Worm (Caenorhabditis elegans) whole organism, L1 larva: ENCODE results near the gene rod-1.

Source experiments
- C16A3.4 ChIP-seq: fragments of 150-350 bp; optimal IDR thresholded peaks from 2 replicates; lab custom pipeline; 2014; ENCODE audit warnings: missing biosample characterization, missing genetic modification characterization
- C34B4.2 ChIP-seq: sonication (generic microtip); optimal IDR thresholded peaks from 2 replicates; lab custom pipeline; 2017; ENCODE audit warnings: mild to moderate bottlenecking, missing genetic modification characterization, missing compliant biosample characterization
- Y116A8C.19 ChIP-seq: sonication (generic microtip); optimal IDR thresholded peaks from 2 replicates; lab custom pipeline; 2016; ENCODE audit warnings: missing compliant biosample characterization, missing genetic modification characterization, borderline replicate concordance
- aha-1 ChIP-seq: fragments of 150-350 bp; optimal IDR thresholded peaks from 2 replicates; lab custom pipeline; 2014; ENCODE audit warnings: missing biosample characterization, missing genetic modification characterization
- alr-1 ChIP-seq: fragments of 200-800 bp; sonication (Bioruptor generic); optimal IDR thresholded peaks from 2 replicates; lab custom pipeline; 2018; ENCODE audit warnings: borderline replicate concordance, mild to moderate bottlenecking, missing genetic modification characterization, missing compliant biosample characterization
- ama-1 ChIP-seq: fragments of 150-350 bp; optimal IDR thresholded peaks from 2 replicates; lab custom pipeline; 2014
- ceh-63 ChIP-seq: fragments of 200-800 bp; sonication (Bioruptor generic); optimal IDR thresholded peaks from 2 replicates; lab custom pipeline; 2018; ENCODE audit warnings: mild to moderate bottlenecking, missing genetic modification characterization, missing compliant biosample characterization
- ceh-88 ChIP-seq: fragments of 200-800 bp; sonication (Bioruptor generic); IDR thresholded peaks from 2 replicates; pipeline ENCODE4 v1.3.6; 2022; ENCODE audit warnings: missing genetic modification characterization, missing compliant biosample characterization
- ceh-90 ChIP-seq: sonication (generic microtip); optimal IDR thresholded peaks from 2 replicates; lab custom pipeline; 2016; ENCODE audit warnings: missing genetic modification characterization, missing compliant biosample characterization
- ces-1 ChIP-seq: fragments of 150-350 bp; optimal IDR thresholded peaks from 2 replicates; lab custom pipeline; 2014; ENCODE audit warnings: missing biosample characterization, missing genetic modification reagents, missing genetic modification characterization
- dpl-1 ChIP-seq, 3 experiments: fragments of 150-350 bp in 2 of 3; sonication (generic microtip) in 1 of 3; optimal IDR thresholded peaks; 2 replicates each; lab custom pipeline; 2014 to 2017; ENCODE audit warnings: missing biosample characterization in 3 of 3, missing genetic modification characterization in 3 of 3, missing genetic modification reagents in 3 of 3
- efl-3 ChIP-seq: fragments of 200-800 bp; sonication (Bioruptor generic); optimal IDR thresholded peaks from 2 replicates; lab custom pipeline; 2018; ENCODE audit warnings: mild to moderate bottlenecking, missing genetic modification characterization, missing compliant biosample characterization
- egl-13 ChIP-seq: sonication (generic microtip); optimal IDR thresholded peaks from 2 replicates; lab custom pipeline; 2016; ENCODE audit warnings: missing genotype, missing genetic modification reagents, missing genetic modification characterization, missing compliant biosample characterization
- egl-27 ChIP-seq, 2 experiments: fragments of 150-350 bp in 1 of 2; sonication (generic microtip); optimal IDR thresholded peaks; 3 replicates each; lab custom pipeline; 2017 to 2018; ENCODE audit warnings: missing biosample characterization in 2 of 2, missing genetic modification characterization in 2 of 2, missing genetic modification reagents in 2 of 2
- elt-2 ChIP-seq: sonication (generic microtip); optimal IDR thresholded peaks from 2 replicates; lab custom pipeline; 2016; ENCODE audit warnings: missing genetic modification characterization, mild to moderate bottlenecking, inconsistent platforms, missing compliant biosample characterization, missing genetic modification reagents
- ets-5 ChIP-seq: fragments of 200-800 bp; sonication (Bioruptor generic); IDR thresholded peaks from 2 replicates; pipeline ENCODE4 v1.3.6; 2022; ENCODE audit warnings: missing genetic modification characterization, missing compliant biosample characterization
- fkh-10 ChIP-seq: sonication (generic microtip); optimal IDR thresholded peaks from 2 replicates; lab custom pipeline; 2017; ENCODE audit warnings: missing biosample characterization, missing genetic modification reagents, missing genetic modification characterization
- fkh-4 ChIP-seq: sonication (generic microtip); optimal IDR thresholded peaks from 2 replicates; lab custom pipeline; 2016; ENCODE audit warnings: missing compliant biosample characterization, missing genetic modification characterization, borderline replicate concordance
- irx-1 ChIP-seq: sonication (generic microtip); optimal IDR thresholded peaks from 2 replicates; lab custom pipeline; 2016; ENCODE audit warnings: missing genetic modification characterization, missing compliant biosample characterization
- jun-1 ChIP-seq: fragments of 150-350 bp; optimal IDR thresholded peaks from 2 replicates; lab custom pipeline; 2014; ENCODE audit warnings: missing biosample characterization, missing genetic modification reagents, missing genetic modification characterization
- lin-13 ChIP-seq: fragments of 150-350 bp; optimal IDR thresholded peaks from 2 replicates; lab custom pipeline; 2014; ENCODE audit warnings: missing biosample characterization, missing genetic modification reagents, missing genetic modification characterization
- lin-14 ChIP-seq: fragments of 200-800 bp; sonication (Bioruptor generic); optimal IDR thresholded peaks from 2 replicates; lab custom pipeline; 2018; ENCODE audit warnings: mild to moderate bottlenecking, missing genetic modification characterization, moderate library complexity, missing compliant biosample characterization
- lin-35 ChIP-seq, 2 experiments: fragments of 150-350 bp; optimal IDR thresholded peaks; 2 replicates each; lab custom pipeline; 2014; ENCODE audit warnings: missing biosample characterization in 2 of 2, missing genetic modification characterization in 2 of 2, missing genetic modification reagents in 2 of 2
- lin-39 ChIP-seq: fragments of 150-350 bp; optimal IDR thresholded peaks from 2 replicates; lab custom pipeline; 2014; ENCODE audit warnings: missing biosample characterization, missing genetic modification reagents, missing genetic modification characterization
- lir-3 ChIP-seq: sonication (generic microtip); optimal IDR thresholded peaks from 2 replicates; lab custom pipeline; 2016; ENCODE audit warnings: mild to moderate bottlenecking, missing genetic modification characterization, moderate library complexity, missing compliant biosample characterization; ENCODE audit not compliant: poor library complexity
- lsy-2 ChIP-seq, 2 experiments: fragments of 150-350 bp; optimal IDR thresholded peaks; 2 replicates each; lab custom pipeline; 2014; ENCODE audit warnings: missing biosample characterization in 2 of 2, missing genetic modification characterization in 2 of 2
- mdl-1 ChIP-seq, 2 experiments: fragments of 150-350 bp; optimal IDR thresholded peaks; 2 replicates each; lab custom pipeline; 2014 to 2017; ENCODE audit warnings: missing biosample characterization in 2 of 2, missing genetic modification characterization in 2 of 2, inconsistent platforms in 1 of 2
- mep-1 ChIP-seq: fragments of 150-350 bp; optimal IDR thresholded peaks from 2 replicates; lab custom pipeline; 2014; ENCODE audit warnings: missing biosample characterization, missing genetic modification characterization
- nhr-11 ChIP-seq: fragments of 150-350 bp; optimal IDR thresholded peaks from 2 replicates; lab custom pipeline; 2014; ENCODE audit warnings: missing biosample characterization, missing genetic modification characterization
- nhr-19 ChIP-seq: fragments of 200-800 bp; sonication (Bioruptor generic); conservative IDR thresholded peaks from 2 replicates; pipeline ENCODE4 v1.3.6; 2022; ENCODE audit warnings: missing genetic modification characterization, missing compliant biosample characterization
- nhr-20 ChIP-seq: sonication (generic microtip); optimal IDR thresholded peaks from 2 replicates; lab custom pipeline; 2016; ENCODE audit warnings: mild to moderate bottlenecking, missing genetic modification characterization, missing compliant biosample characterization
- nhr-47 ChIP-seq: sonication (generic microtip); optimal IDR thresholded peaks from 2 replicates; lab custom pipeline; 2016; ENCODE audit warnings: mild to moderate bottlenecking, missing genetic modification characterization, moderate library complexity, missing compliant biosample characterization
- nhr-76 ChIP-seq: sonication (generic microtip); optimal IDR thresholded peaks from 2 replicates; lab custom pipeline; 2017; ENCODE audit warnings: missing biosample characterization, missing genetic modification characterization
- nhr-77 ChIP-seq: fragments of 150-350 bp; optimal IDR thresholded peaks from 2 replicates; lab custom pipeline; 2014; ENCODE audit warnings: missing biosample characterization, missing genetic modification characterization
- nhr-84 ChIP-seq: sonication (generic microtip); optimal IDR thresholded peaks from 2 replicates; lab custom pipeline; 2017; ENCODE audit warnings: missing biosample characterization, missing genetic modification characterization
- nhr-85 ChIP-seq: sonication (generic microtip); peaks from one replicate; lab custom pipeline; 2016; ENCODE audit warnings: missing genetic modification characterization, inconsistent platforms, missing compliant biosample characterization
- rnt-1 ChIP-seq: sonication (generic microtip); optimal IDR thresholded peaks from 2 replicates; lab custom pipeline; 2016; ENCODE audit warnings: mild to moderate bottlenecking, missing genetic modification characterization, moderate library complexity, missing compliant biosample characterization
- skn-1 ChIP-seq: fragments of 150-350 bp; optimal IDR thresholded peaks from 2 replicates; lab custom pipeline; 2014; ENCODE audit warnings: missing biosample characterization, missing genetic modification characterization
- snu-23 ChIP-seq: sonication (generic microtip); optimal IDR thresholded peaks from 2 replicates; lab custom pipeline; 2016; ENCODE audit warnings: missing genetic modification characterization, missing compliant biosample characterization
- sox-4 ChIP-seq: sonication (generic microtip); optimal IDR thresholded peaks from 2 replicates; lab custom pipeline; 2016; ENCODE audit warnings: missing genetic modification characterization, missing compliant biosample characterization
- sptf-1 ChIP-seq: fragments of 150-350 bp; optimal IDR thresholded peaks from 2 replicates; lab custom pipeline; 2014; ENCODE audit warnings: missing biosample characterization, missing genetic modification characterization
- swsn-7 ChIP-seq: sonication (generic microtip); optimal IDR thresholded peaks from 2 replicates; lab custom pipeline; 2016; ENCODE audit warnings: missing genetic modification characterization, missing compliant biosample characterization
- unc-130 ChIP-seq: fragments of 150-350 bp; optimal IDR thresholded peaks from 2 replicates; lab custom pipeline; 2017; ENCODE audit warnings: missing biosample characterization, missing genetic modification characterization, inconsistent platforms
- unc-62 ChIP-seq: fragments of 150-350 bp; optimal IDR thresholded peaks from 2 replicates; lab custom pipeline; 2014; ENCODE audit warnings: missing biosample characterization, missing genetic modification reagents, missing genetic modification characterization
- unc-86 ChIP-seq: sonication (generic microtip); optimal IDR thresholded peaks from 2 replicates; lab custom pipeline; 2016; ENCODE audit warnings: missing genetic modification characterization, missing compliant biosample characterization
- xbp-1 ChIP-seq: sonication (generic microtip); optimal IDR thresholded peaks from 2 replicates; lab custom pipeline; 2016; ENCODE audit warnings: missing genetic modification characterization, missing compliant biosample characterization
- ztf-11 ChIP-seq, 2 experiments: sonication (generic microtip); optimal IDR thresholded peaks; 2 replicates each; lab custom pipeline; 2016 to 2017; ENCODE audit warnings: missing genetic modification characterization in 2 of 2, missing biosample characterization in 1 of 2, missing compliant biosample characterization in 1 of 2
- ztf-4 ChIP-seq: fragments of 150-350 bp; optimal IDR thresholded peaks from 2 replicates; lab custom pipeline; 2014; ENCODE audit warnings: missing biosample characterization, missing genetic modification characterization

The rod-1 gene

ce11 chrIV:7501337-7501736 is 23.1 kb downstream of the rod-1 start, which contains the start of gene F55G1.15:
Gene F55G1.15 (minus strand): TSS chrIV:7501437.
- TF ChIP-seq rnt-1, result no peak
- TF ChIP-seq nhr-84, result no peak
- no peak for TF ChIP-seq sox-4
- peak; percentile 21 for TF ChIP-seq elt-2 (tag; lab: Kevin White, UChicago)
- no peak for TF ChIP-seq C16A3.4 (tag; lab: Kevin White, UChicago)
- no peak for TF ChIP-seq egl-13
- TF ChIP-seq mep-1 (tag; lab: Kevin White, UChicago), result no peak
- TF ChIP-seq mdl-1 (tag; optimal IDR thresholded peaks at IDR 0.05; lab: Kevin White, UChicago), result no peak

- TF ChIP-seq Y116A8C.19 (tag; lab: Kevin White, UChicago) (no peak), irx-1 (no peak)
- TF ChIP-seq, all 84 proteins: peak for 0
Observed at ce11 chrIV:7503322-7503721, 25.1 kb downstream of the rod-1 start, which contains the start of gene glt-6. Gene glt-6 (plus strand): TSS chrIV:7503622.

ce11 chrIV:7505866-7506488 is 27.7 kb downstream of the rod-1 start:
- peak; percentile 90 for TF ChIP-seq ama-1 (lab: Kevin White, UChicago)
- peak in 1 of 2 experiments; percentile 59 for TF ChIP-seq lin-35 (GFP tag; optimal IDR thresholded peaks at IDR 0.05; lab: Kevin White, UChicago)
- TF ChIP-seq nhr-20 (tag; lab: Kevin White, UChicago), result peak; percentile 14
- TF ChIP-seq ceh-63, result no peak
- peak; percentile 50 for TF ChIP-seq rnt-1
- TF ChIP-seq C16A3.4 (tag; lab: Kevin White, UChicago), result no peak
- TF ChIP-seq skn-1 (tag; lab: Kevin White, UChicago), result no peak
- TF ChIP-seq ceh-88, result peak; percentile 25; the same call in 1 of the 2 replicates
- TF ChIP-seq unc-62 (GFP tag; lab: Kevin White, UChicago), result no peak
- TF ChIP-seq ets-5, result no peak
- TF ChIP-seq fkh-10 (GFP tag; lab: Kevin White, UChicago), result no peak
- TF ChIP-seq C34B4.2, result no peak
- peak; percentile 62 for TF ChIP-seq snu-23 (GFP tag; lab: Kevin White, UChicago)
- TF ChIP-seq jun-1, result no peak
- TF ChIP-seq ztf-4 (tag; lab: Kevin White, UChicago), result peak; percentile 67
- no peak for TF ChIP-seq unc-130 (tag; lab: Kevin White, UChicago)
- TF ChIP-seq lir-3, result no peak
- TF ChIP-seq mdl-1 (tag; optimal IDR thresholded peaks at IDR 0.05; lab: Kevin White, UChicago), result no peak
- TF ChIP-seq nhr-11 (tag; lab: Kevin White, UChicago), result no peak
- TF ChIP-seq ceh-90 (tag; lab: Kevin White, UChicago), result no peak
- TF ChIP-seq unc-86 (tag; lab: Kevin White, UChicago), result no peak
- TF ChIP-seq egl-27 (tag; optimal IDR thresholded peaks at IDR 0.05; lab: Kevin White, UChicago), result no peak
- TF ChIP-seq nhr-77 (tag; lab: Kevin White, UChicago), result no peak
- TF ChIP-seq aha-1 (tag; lab: Kevin White, UChicago), result no peak
- TF ChIP-seq sox-4, result no peak
- TF ChIP-seq elt-2 (tag; lab: Kevin White, UChicago), result peak; percentile 3
- no peak for TF ChIP-seq fkh-4 (tag; lab: Kevin White, UChicago)
- TF ChIP-seq nhr-76 (tag; lab: Kevin White, UChicago), result no peak
- no peak for TF ChIP-seq irx-1
- TF ChIP-seq dpl-1 (GFP tag; optimal IDR thresholded peaks at IDR 0.05; lab: Kevin White, UChicago), result peak in 1 of 3 experiments; percentile 34
- TF ChIP-seq sptf-1, result no peak
- TF ChIP-seq nhr-47 (tag; lab: Kevin White, UChicago), result peak; percentile 45
- TF ChIP-seq lsy-2 (tag; optimal IDR thresholded peaks at IDR 0.05; lab: Kevin White, UChicago), result peak in 1 of 2 experiments; percentile 32
- peak in 1 of 2 experiments; percentile 11 for TF ChIP-seq ztf-11 (tag; optimal IDR thresholded peaks at IDR 0.05; lab: Kevin White, UChicago)
- TF ChIP-seq nhr-85 (tag; lab: Kevin White, UChicago), result peak; percentile 84
- TF ChIP-seq lin-13, result no peak
- no peak for TF ChIP-seq alr-1 (tag; lab: Kevin White, UChicago)
- no peak for TF ChIP-seq xbp-1 (tag; lab: Kevin White, UChicago)
- no peak for TF ChIP-seq ces-1 (GFP tag; lab: Kevin White, UChicago)
- no peak for TF ChIP-seq lin-14 (GFP tag; lab: Kevin White, UChicago)
- TF ChIP-seq efl-3, result no peak
- no peak for TF ChIP-seq lin-39
- TF ChIP-seq nhr-19 (GFP tag; lab: Robert Waterston, UW), result peak; percentile 24; the same call in 1 of the 2 replicates
- TF ChIP-seq swsn-7 (tag; lab: Kevin White, UChicago), result peak; percentile 44
